Worm (Caenorhabditis elegans): ENCODE measurements around the gene Y53F4B.18.

ce11 chrII:15080535-15080934 lies 9.1 kb upstream of the Y53F4B.18 start:
- TF ChIP-seq madf-10 (tag; optimal IDR thresholded peaks at IDR 0.05) = no peak
- no peak for TF ChIP-seq pbrm-1 (GFP tag; IDR thresholded peaks at IDR 0.05)
- no peak for TF ChIP-seq nfya-2 (GFP tag; IDR thresholded peaks at IDR 0.05)
- no peak for TF ChIP-seq ceh-91 (GFP tag; IDR thresholded peaks at IDR 0.05)
- TF ChIP-seq athp-1 (tag; optimal IDR thresholded peaks at IDR 0.05) = no peak
